Fruit fly (Drosophila melanogaster): ENCODE results near the gene cysu.

The cysu gene

DNA sequence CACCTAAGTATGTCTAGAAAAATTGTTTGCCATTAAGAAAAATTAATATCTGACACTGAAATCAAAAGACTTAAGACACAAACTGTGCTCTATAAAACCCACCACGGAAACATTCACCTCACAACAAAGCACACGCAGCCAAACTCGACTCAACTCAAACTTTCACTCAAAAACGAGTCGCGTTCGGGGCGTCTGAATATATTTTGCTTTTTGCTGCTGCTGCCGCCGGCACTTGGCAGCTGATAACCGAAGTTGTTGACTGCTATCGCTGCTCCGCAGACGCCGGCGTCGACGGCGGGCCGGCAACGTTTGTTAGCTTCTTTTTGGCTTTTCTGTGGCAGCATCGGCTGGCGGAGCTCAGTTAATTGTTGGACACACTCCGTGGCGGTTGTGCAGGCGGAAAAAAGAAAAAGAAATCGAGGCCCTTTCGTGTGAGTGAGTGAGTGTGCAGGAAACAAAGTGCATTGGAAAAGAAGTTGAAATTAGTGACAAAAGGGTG lies at the start of gene cysu:
cysu (plus strand) TSS at position 352 of the 499 bp plus-strand sequence.
- no peak for TF ChIP-seq CG17801 (GFP tag; optimal IDR thresholded peaks at IDR 0.05; ENCODE audit: partially characterized antibody)

DNA sequence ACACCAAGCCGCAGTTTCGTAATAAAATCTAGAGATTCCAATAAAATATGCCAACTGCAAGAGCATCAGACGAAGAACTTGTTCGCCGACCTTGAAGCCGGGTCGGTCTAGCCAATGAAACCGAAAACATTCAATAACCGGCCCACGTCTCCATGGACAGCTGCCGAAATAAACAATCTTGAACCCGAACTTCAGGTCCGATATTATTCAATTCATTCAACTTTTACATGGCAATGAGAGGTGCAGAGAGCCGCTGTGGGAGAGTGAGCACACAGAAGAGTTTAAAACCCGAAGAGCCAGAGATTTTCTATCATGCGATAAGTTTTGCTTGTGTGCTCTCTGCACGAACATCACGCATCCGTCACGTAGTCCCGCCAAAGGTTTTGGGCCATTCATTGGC lies 48.1 kb upstream of the cysu start:
- TF ChIP-seq CG17801 (GFP tag; optimal IDR thresholded peaks at IDR 0.05; ENCODE audit: partially characterized antibody) = no peak

DNA sequence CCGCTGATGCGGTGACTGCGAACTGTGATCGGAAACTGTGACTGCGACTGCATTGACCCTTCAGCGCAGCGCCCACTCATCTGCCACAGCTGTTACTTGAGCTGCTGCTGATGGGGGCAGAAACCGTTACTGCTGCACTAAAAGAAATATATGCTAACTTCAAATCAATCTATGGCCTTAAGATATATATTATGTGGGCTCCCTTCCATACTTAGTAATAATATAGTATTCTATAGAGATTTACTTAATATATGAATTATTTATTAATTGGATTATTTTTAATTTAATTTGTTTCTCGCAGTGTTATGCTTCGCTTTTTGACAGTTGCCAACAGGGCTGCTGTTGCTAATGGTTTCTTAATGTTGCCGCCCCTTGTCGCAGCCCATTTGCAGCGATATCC lies 46.5 kb upstream of the cysu start:
- no peak for TF ChIP-seq CG17801 (GFP tag; optimal IDR thresholded peaks at IDR 0.05; ENCODE audit: partially characterized antibody)

DNA sequence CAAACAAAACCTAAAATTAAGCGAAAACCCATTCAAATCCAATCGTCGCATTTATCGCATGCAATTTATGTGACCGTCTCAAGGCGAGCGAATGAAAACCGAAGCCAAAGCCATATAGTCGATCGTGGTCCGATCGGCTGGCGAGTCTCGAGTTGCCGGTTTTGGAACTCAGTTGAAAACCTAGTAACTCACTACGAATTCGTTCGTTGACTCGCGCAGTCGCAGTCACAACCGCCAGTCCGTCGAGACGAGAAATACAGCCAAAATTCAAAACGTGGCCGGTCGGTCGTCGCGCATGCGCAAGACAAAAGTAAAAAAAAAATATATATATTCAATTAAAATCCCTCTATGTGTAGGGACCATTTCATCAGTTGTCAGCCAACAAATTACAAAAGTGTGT lies 45.8 kb upstream of the cysu start, which contains the start of gene lute:
lute (plus strand) TSS at position 203 of the 400 bp plus-strand sequence.
- no peak for TF ChIP-seq CG17801 (GFP tag; optimal IDR thresholded peaks at IDR 0.05; ENCODE audit: partially characterized antibody)

DNA sequence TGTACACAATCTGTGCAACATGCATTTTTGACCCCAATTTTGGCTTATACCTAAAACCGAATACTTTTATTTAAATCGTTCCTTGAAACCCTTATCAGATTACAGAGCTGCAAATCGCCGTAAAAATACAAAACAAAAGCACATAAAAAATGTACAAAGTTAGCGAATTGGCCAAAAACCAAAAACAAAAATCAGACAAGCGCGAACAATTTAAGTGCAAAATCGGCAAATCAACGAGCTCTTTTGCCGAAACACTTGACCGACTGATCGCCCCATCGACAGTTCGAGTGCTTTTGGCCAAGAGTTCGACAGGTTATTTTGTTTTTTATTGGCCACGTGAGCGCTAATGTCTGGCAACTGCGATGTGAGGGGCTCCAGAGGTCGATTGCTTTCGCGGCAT lies 43.7 kb upstream of the cysu start:
- no peak for TF ChIP-seq CG17801 (GFP tag; optimal IDR thresholded peaks at IDR 0.05; ENCODE audit: partially characterized antibody)

DNA sequence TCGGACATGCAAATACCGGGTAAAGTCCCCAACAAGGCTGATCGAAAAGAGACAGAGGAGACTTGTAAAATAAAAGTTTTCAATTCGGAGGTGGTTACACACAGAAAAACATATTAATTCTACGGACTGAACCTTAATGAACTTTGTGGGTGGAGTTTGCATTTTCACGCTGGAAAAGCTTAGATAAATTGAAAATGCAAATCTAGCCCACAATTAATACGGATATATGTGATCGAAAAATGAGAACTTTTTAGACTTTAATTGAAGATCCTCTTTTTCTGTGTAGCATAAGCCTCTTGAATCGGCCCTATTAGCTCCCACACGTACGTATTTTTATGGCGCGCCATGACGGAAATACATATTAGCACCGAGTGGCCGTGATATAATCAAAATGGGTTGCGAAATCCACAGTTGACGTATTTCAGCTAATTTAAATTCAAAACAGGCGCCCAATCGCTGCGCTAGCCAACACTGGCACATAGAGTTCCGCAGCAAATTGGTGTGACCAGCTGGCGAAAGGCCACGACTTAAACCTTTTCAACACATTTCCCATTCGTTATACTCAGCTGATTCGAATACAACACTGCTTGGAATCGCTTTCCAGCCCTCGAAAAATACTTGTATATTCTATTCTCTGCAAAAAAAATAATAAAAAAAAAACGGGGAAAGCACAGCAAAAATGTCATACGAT lies 40.1 kb upstream of the cysu start:
- TF ChIP-seq CG17801 (GFP tag; optimal IDR thresholded peaks at IDR 0.05; ENCODE audit: partially characterized antibody) = peak; percentile 79

DNA sequence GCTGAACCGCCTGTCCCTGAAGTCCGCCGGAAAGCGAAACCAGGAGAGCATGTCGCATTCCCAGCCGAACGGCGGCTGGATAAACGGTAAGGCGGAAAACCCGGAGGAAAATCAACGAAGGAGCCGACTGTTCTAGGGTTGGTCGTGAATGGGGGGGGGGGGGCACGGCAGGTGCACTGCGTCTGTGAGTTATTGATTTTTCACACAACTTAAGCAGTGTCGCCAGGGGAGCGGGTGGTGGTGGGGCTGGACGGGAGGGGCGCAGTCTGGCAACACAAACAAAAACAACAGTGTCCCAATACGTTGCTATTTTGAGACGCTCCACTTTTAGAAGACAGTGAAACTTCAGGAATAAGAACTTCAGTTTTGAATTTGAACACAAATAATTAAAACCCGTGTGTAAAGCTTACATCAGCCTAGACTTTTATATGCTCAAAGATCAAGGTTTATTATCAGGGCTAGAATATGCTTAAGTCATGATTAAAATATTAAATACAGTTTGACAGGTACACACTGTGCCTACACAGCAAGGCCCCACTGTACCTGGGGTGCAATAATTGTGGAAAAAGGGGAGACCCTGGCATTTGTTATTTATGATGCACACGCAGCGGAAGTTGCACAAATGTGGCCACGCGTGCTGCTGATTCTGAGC lies 39.3 kb upstream of the cysu start:
- peak; percentile 51 for TF ChIP-seq CG17801 (GFP tag; optimal IDR thresholded peaks at IDR 0.05; ENCODE audit: partially characterized antibody)

DNA sequence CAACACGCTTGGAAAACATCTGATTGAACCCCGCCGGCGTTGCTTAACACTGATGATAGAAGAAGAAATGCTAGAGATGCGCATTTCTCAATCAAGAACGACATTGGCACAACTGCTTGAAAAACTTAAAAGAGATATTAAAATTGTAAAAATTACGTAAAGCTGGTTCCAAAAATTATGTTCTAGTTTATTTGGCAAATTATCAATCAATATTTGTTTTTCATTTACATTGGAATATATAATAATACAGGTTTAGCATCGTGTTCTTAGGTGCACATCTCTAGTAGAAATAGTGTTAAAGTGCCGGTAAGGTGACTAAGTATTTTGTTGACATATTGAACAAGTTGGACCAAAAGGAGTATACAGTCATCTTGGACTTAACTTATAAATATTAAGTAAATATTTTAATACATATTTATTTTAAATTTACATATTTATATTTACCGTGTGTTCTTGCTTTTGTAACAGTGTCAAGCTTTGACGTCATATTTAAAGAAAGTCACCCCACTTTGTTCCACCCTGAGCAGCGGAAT lies 34.2 kb upstream of the cysu start, which contains the start of the genes Brf and sds22:
Brf (minus strand) TSS at position 25 of the 533 bp plus-strand sequence.
sds22 (plus strand) TSS at position 282 of the 533 bp plus-strand sequence.
- TF ChIP-seq CG17801 (GFP tag; optimal IDR thresholded peaks at IDR 0.05; ENCODE audit: partially characterized antibody) = peak; percentile 96

DNA sequence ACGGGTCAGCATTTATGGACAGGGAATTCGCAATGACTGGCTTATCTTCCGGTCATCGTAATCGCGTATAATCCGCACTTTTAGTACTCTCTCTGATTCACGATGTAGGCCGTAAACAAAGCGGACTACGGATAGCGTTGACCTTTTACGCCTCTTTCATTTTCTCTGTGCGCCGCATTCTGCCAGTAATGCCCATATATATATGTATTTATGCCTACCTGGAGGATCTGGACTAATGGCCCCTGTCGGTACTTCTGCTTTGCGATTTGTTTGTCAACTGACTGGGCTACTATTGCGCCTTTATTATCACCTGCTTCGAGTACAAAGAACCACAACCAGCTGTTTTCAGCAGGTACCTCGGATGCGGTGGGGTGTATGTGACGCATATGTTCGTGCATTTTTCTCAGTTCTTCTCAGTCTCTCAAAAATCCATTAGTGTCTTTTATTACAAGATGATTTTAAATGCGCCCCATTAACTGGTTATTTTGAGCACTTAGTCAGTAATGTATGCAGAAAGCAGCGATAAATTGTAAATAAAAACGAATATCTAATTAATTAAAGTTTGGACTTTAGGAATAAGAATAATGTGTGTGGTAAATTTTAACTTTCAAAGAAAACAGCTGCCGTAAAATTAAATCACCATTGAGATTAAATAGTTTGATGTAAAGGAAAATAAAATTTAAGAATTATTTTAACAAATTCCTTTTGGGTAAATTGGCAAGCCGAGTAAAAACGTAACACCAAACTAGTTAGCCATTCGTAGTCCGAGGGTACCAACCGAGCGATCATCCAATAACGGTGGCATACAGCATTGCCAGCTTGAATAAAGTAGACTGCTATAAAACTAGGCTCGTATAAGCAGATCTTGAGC lies 31.0 kb upstream of the cysu start, which contains the start of gene CREG:
CREG (minus strand) TSS at position 323 of the 871 bp plus-strand sequence.
- no peak for TF ChIP-seq CG17801 (GFP tag; optimal IDR thresholded peaks at IDR 0.05; ENCODE audit: partially characterized antibody)

DNA sequence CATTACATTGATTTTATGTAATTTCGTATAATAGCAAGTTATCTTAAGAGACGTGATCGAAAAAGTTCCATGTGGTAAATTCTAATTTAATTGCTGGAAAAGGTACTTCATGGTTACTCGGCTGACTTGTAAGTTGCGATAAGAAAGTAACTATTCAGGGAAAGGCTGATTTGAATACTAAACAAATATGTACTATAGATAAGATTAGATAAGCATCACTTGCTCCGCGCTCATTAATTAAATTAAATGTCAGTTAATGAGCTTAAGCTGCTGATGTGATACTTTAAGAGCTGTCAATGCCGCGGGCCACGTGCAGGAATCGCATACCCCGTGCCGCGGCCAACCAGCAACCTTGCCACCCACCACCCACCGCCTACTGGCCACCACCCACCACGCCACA lies 25.5 kb upstream of the cysu start:
- TF ChIP-seq CG17801 (GFP tag; optimal IDR thresholded peaks at IDR 0.05; ENCODE audit: partially characterized antibody) = no peak

DNA sequence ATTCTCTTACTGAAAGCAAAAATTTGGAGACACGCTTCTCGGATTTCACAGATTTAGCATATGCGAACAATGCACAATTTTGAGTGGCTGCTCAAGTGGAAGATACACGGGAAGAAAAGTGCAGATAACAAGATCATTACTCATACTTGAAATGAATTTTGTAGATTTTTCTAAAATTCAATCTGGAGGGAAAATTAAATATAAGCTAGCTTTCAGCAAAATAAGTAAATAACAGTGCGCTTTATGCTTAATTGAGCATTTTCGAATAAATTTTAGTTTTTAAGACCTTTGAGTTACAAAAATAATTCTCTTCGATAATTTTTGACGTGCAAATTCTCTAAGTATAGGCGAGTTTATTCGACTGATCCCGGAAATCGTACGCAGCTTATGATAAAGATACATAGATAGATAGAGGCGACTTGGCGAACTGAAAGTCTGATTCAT lies 24.9 kb upstream of the cysu start:
- TF ChIP-seq CG17801 (GFP tag; optimal IDR thresholded peaks at IDR 0.05; ENCODE audit: partially characterized antibody) = peak; percentile 51

DNA sequence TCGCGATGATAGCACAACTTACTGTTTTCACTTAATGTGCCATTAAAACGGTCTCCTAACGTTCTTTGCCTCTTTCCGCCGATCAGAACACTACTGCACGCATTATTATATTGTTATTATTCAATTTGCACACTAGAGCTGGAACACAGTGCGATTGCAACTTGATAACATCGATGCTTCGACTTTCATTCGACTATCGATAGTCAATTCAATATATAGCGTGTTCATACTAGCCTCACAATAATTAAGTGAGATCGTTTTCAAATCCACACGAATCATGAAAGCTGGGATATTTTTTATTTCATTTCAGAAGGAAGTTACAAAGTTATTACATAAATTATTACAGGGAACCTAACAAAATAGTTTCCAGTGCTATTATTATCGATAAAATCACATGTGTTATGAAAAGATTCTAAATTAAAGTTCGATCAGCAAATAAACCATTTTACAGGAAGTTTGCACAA lies 24.2 kb upstream of the cysu start:
- peak; percentile 20 for TF ChIP-seq CG17801 (GFP tag; optimal IDR thresholded peaks at IDR 0.05; ENCODE audit: partially characterized antibody)

DNA sequence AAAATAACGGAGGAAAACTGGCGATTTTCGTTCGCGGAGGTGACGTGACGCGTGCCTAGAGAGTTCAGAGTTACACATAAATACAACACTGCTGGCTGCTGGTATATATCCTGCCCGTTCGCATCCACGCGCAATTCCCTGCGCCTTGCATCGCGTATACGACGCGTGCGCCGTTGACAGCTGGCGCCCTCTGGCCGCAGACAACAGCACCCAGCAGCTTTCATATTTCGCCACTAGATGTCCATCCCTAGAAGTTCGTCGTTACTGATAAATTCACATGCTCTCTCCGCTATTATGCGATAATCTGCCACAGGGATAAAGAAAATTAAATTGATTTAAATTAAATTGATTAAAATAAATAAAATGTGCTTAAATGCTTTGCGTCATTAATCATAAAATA lies 23.1 kb upstream of the cysu start, which contains the start of gene Sur-8:
Sur-8 (minus strand) TSS at position 82 of the 400 bp plus-strand sequence.
- no peak for TF ChIP-seq CG17801 (GFP tag; optimal IDR thresholded peaks at IDR 0.05; ENCODE audit: partially characterized antibody)

DNA sequence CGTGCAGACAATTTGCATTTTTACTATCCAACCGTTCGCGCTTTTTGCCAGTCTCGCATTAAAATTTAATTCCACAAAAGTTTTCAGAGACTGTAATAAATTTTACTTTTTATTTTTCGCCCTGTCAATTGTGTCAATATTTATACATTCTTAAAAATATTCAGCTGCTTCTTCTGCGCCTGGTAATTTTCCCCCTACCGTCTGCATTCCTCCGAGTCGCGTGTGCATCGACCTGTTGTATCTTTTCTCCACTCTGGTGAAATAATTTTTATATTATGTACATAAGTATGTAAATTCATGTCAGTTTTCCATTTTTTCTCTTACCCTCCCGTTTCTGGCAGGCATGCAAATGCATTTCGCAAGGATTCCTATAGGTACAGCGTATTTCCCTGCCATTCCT lies 22.4 kb upstream of the cysu start, which contains the start of gene CG34279:
CG34279 (minus strand) TSS at position 101 of the 400 bp plus-strand sequence.
- no peak for TF ChIP-seq CG17801 (GFP tag; optimal IDR thresholded peaks at IDR 0.05; ENCODE audit: partially characterized antibody)

All from ovary, adult (tissue).